Fruit fly (Drosophila melanogaster) whole organism, wandering third instar larva: ENCODE measurements around the gene kdn.
A peak's percentile ranks its signal among the peaks of the same experiment; 100 is the strongest.

Source experiments
- Abd-B ChIP-seq: fragments of >200 bp; optimal IDR thresholded peaks from 2 replicates; lab custom pipeline; 2017; ENCODE audit warnings: missing biosample characterization, missing genetic modification characterization
- CG32264 ChIP-seq: fragments of 200-800 bp; sonication (Bioruptor generic); optimal IDR thresholded peaks from 2 replicates; lab custom pipeline; 2016; ENCODE audit warnings: missing biosample characterization, missing genetic modification characterization
- CG9705 ChIP-seq: fragments of 200-800 bp; sonication (Bioruptor generic); optimal IDR thresholded peaks from 2 replicates; lab custom pipeline; 2018; ENCODE audit warnings: missing biosample characterization, mild to moderate bottlenecking, missing genetic modification characterization
- CrebA ChIP-seq: fragments of 200-800 bp; sonication (Bioruptor generic); optimal IDR thresholded peaks from 2 replicates; lab custom pipeline; 2016; ENCODE audit warnings: missing biosample characterization, mild to moderate bottlenecking, missing genetic modification characterization, borderline replicate concordance
- Dfd ChIP-seq: fragments of >200 bp; optimal IDR thresholded peaks from 2 replicates; lab custom pipeline; 2017; ENCODE audit warnings: missing biosample characterization, missing genetic modification characterization
- Dif ChIP-seq: fragments of 200-275, 200-300 bp; sonication (Bioruptor generic); optimal IDR thresholded peaks from 2 replicates; lab custom pipeline; 2018; ENCODE audit warnings: missing biosample characterization, missing genetic modification characterization; ENCODE audit not compliant: partially characterized antibody
- GATAd ChIP-seq: sonication (Bioruptor generic); optimal IDR thresholded peaks from 2 replicates; lab custom pipeline; 2016; ENCODE audit warnings: missing biosample characterization, missing genetic modification characterization
- HLH106 ChIP-seq: fragments of 200-800 bp; optimal IDR thresholded peaks from 3 replicates; lab custom pipeline; 2019; ENCODE audit warnings: missing biosample characterization, mild to moderate bottlenecking, missing genetic modification characterization, moderate library complexity
- Hnf4 ChIP-seq: fragments of 200-800 bp; sonication (Bioruptor generic); optimal IDR thresholded peaks from 2 replicates; lab custom pipeline; 2016; ENCODE audit warnings: missing biosample characterization, mild to moderate bottlenecking, missing genetic modification characterization
- Hr78 ChIP-seq: fragments of >200 bp; optimal IDR thresholded peaks from 2 replicates; lab custom pipeline; 2017; ENCODE audit warnings: missing biosample characterization, missing genetic modification characterization
- Hr83 ChIP-seq: fragments of 200-300 bp; sonication (Bioruptor generic); optimal IDR thresholded peaks from 2 replicates; lab custom pipeline; 2016; ENCODE audit warnings: missing biosample characterization, mild to moderate bottlenecking, missing genetic modification characterization, moderate library complexity; ENCODE audit not compliant: poor library complexity, severe bottlenecking
- Jra ChIP-seq: sonication (Bioruptor generic); optimal IDR thresholded peaks from 2 replicates; lab custom pipeline; 2016; ENCODE audit warnings: missing biosample characterization, missing genetic modification characterization
- Mio ChIP-seq: sonication (Bioruptor generic); optimal IDR thresholded peaks from 2 replicates; lab custom pipeline; 2016; ENCODE audit warnings: missing biosample characterization, missing genetic modification characterization
- Myc ChIP-seq: fragments of >200 bp; optimal IDR thresholded peaks from 2 replicates; lab custom pipeline; 2017
- N ChIP-seq: fragments of >200 bp; optimal IDR thresholded peaks from 2 replicates; lab custom pipeline; 2018; ENCODE audit warnings: missing biosample characterization, missing external identifiers, missing genetic modification characterization
- OdsH ChIP-seq: fragments of 200-800 bp; sonication (Bioruptor generic); optimal IDR thresholded peaks from 2 replicates; lab custom pipeline; 2016; ENCODE audit warnings: missing biosample characterization, mild to moderate bottlenecking, missing genetic modification characterization
- Rel ChIP-seq, 2 experiments: fragments of 200-800 bp; sonication (Bioruptor generic) in 1 of 2; optimal IDR thresholded peaks; 2 replicates in 1 of 2; 3 replicates in 1 of 2; lab custom pipeline; 2016 to 2019; ENCODE audit warnings: mild to moderate bottlenecking in 2 of 2, missing biosample characterization in 2 of 2, missing genetic modification characterization in 2 of 2, moderate library complexity in 1 of 2
- Sp1 ChIP-seq: fragments of 200-800 bp; sonication (Bioruptor generic); optimal IDR thresholded peaks from 3 replicates; lab custom pipeline; 2019; ENCODE audit warnings: missing biosample characterization, mild to moderate bottlenecking, missing genetic modification characterization, moderate library complexity
- Vsx2 ChIP-seq: fragments of 200-300, 225-300 bp; sonication (Bioruptor generic); optimal IDR thresholded peaks from 2 replicates; lab custom pipeline; 2018; ENCODE audit warnings: missing biosample characterization, missing genetic modification characterization; ENCODE audit not compliant: partially characterized antibody
- br ChIP-seq: fragments of 200-800 bp; sonication (Bioruptor generic); optimal IDR thresholded peaks from 2 replicates; lab custom pipeline; 2016; ENCODE audit warnings: missing biosample characterization, missing genetic modification characterization
- brk ChIP-seq: fragments of 200-800 bp; sonication (Bioruptor generic); optimal IDR thresholded peaks from 2 replicates; lab custom pipeline; 2016; ENCODE audit warnings: missing biosample characterization, mild to moderate bottlenecking, missing genetic modification characterization
- dl ChIP-seq, 2 experiments: fragments of 175-275, 200-275 bp in 1 of 2; fragments of 200-275 bp in 1 of 2; sonication (Bioruptor generic); optimal IDR thresholded peaks; lab custom pipeline; 2018; ENCODE audit warnings: mild to moderate bottlenecking in 2 of 2, missing biosample characterization in 2 of 2, missing genetic modification characterization in 2 of 2, moderate library complexity in 2 of 2; ENCODE audit not compliant: partially characterized antibody in 2 of 2, insufficient read depth in 1 of 2
- dmrt93B ChIP-seq: fragments of 200-800 bp; sonication (Bioruptor generic); optimal IDR thresholded peaks from 2 replicates; lab custom pipeline; 2018; ENCODE audit warnings: missing biosample characterization, mild to moderate bottlenecking, missing genetic modification characterization
- dsf ChIP-seq: sonication (Bioruptor generic); optimal IDR thresholded peaks from 2 replicates; lab custom pipeline; 2016; ENCODE audit warnings: missing biosample characterization, missing genetic modification characterization, borderline replicate concordance
- ey ChIP-seq: fragments of 200-800 bp; sonication (Bioruptor generic); optimal IDR thresholded peaks from 2 replicates; lab custom pipeline; 2016; ENCODE audit warnings: missing biosample characterization, missing genetic modification characterization
- foxo ChIP-seq, 2 experiments: fragments of 200-800 bp; sonication (Bioruptor generic); optimal IDR thresholded peaks; 2 replicates in 1 of 2; 3 replicates in 1 of 2; lab custom pipeline; 2016 to 2017; ENCODE audit warnings: missing biosample characterization in 2 of 2, missing genetic modification characterization in 2 of 2
- fru ChIP-seq: fragments of 200-800 bp; sonication (Bioruptor generic); optimal IDR thresholded peaks from 3 replicates; lab custom pipeline; 2016; ENCODE audit warnings: missing biosample characterization, mild to moderate bottlenecking, missing genetic modification characterization
- h ChIP-seq: fragments of 200-800 bp; sonication (Bioruptor generic); optimal IDR thresholded peaks from 3 replicates; lab custom pipeline; 2016; ENCODE audit warnings: missing biosample characterization, mild to moderate bottlenecking, missing genetic modification characterization
- jim ChIP-seq: fragments of 175-275, 200-325 bp; sonication (Bioruptor generic); optimal IDR thresholded peaks from 2 replicates; lab custom pipeline; 2016; ENCODE audit warnings: missing biosample characterization, mild to moderate bottlenecking, missing genetic modification characterization
- lola ChIP-seq: fragments of >200 bp; optimal IDR thresholded peaks from 2 replicates; lab custom pipeline; 2017; ENCODE audit warnings: missing biosample characterization, missing genetic modification characterization
- pan ChIP-seq: fragments of >200 bp; optimal IDR thresholded peaks from 2 replicates; lab custom pipeline; 2017
- psq ChIP-seq: fragments of 200-800 bp; sonication (Bioruptor generic); optimal IDR thresholded peaks from 3 replicates; lab custom pipeline; 2017; ENCODE audit warnings: missing biosample characterization, mild to moderate bottlenecking, missing genetic modification characterization, moderate library complexity
- rgr ChIP-seq: fragments of 200-800 bp; sonication (Bioruptor generic); optimal IDR thresholded peaks from 3 replicates; lab custom pipeline; 2016; ENCODE audit warnings: missing biosample characterization, mild to moderate bottlenecking, missing genetic modification characterization
- sage ChIP-seq: fragments of 200-800 bp; sonication (Bioruptor generic); optimal IDR thresholded peaks from 2 replicates; lab custom pipeline; 2016; ENCODE audit warnings: missing biosample characterization, mild to moderate bottlenecking, missing genetic modification characterization
- sv ChIP-seq: fragments of 200-800 bp; sonication (Bioruptor generic); optimal IDR thresholded peaks from 3 replicates; lab custom pipeline; 2016; ENCODE audit warnings: missing biosample characterization, missing genetic modification characterization
- tai ChIP-seq: sonication (Bioruptor generic); optimal IDR thresholded peaks from 2 replicates; lab custom pipeline; 2016; ENCODE audit warnings: missing biosample characterization, missing genetic modification characterization
- usp ChIP-seq: fragments of >200 bp; optimal IDR thresholded peaks from 2 replicates; lab custom pipeline; 2017; ENCODE audit warnings: missing biosample characterization, missing genetic modification characterization
- woc ChIP-seq: sonication (Bioruptor generic); optimal IDR thresholded peaks from 2 replicates; lab custom pipeline; 2016; ENCODE audit warnings: missing biosample characterization, mild to moderate bottlenecking, missing genetic modification characterization

The kdn gene

DNA sequence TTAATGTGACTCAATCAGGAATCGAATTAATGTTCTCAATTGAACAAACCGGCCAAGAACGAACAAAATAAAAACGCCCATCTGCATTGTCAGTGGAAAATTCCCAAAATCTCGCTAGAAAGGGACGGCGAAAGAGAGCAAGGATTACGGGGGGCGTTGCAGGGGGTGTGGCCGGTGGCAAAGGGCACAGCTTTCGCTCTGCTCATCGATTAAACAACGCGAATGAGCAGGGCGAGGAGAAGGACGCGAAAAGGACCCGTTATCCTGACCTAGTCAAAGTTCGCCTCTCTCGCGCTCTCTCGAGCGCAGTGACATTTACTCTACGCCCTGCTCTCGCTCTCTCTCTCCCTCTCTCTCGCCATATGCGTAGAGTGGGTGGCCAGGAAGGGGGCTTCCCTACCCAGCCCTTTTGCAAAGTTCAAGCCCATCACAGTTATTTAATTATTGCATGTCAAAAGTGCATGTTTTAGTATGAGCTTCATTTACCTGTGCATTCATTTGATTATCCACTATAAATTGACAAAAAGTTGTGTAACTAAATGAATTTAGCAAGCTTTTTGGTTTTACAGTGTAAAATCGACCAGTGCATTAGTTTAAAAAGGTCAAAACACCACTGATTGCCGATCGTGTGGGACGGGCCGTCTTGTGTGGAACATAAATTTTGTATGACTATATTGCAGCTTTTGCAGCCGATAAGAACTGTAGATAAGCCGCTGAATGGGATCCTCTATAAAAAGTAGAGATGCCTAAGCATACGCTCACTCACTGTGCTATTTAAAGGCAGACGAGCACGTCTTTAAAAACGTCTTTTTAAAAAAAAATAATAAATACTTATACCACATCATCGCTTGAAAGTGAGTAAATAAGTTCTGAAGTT, 11.5 kb upstream of the kdn start:
- TF ChIP-seq GATAd (GFP tag; lab: Kevin White, UChicago), result no peak
- no peak for TF ChIP-seq Jra (GFP tag; lab: Kevin White, UChicago)
- no peak for TF ChIP-seq Mio (GFP tag; lab: Kevin White, UChicago)
- peak; percentile 48 for TF ChIP-seq ey
- TF ChIP-seq dmrt93B, result peak; percentile 22
- no peak for TF ChIP-seq psq (GFP tag; lab: Kevin White, UChicago)
- TF ChIP-seq foxo (GFP tag; optimal IDR thresholded peaks at IDR 0.05; lab: Kevin White, UChicago), result peak in 1 of 2 experiments; percentile 62
- TF ChIP-seq HLH106, result peak; percentile 53
- no peak for TF ChIP-seq sv (GFP tag; lab: Kevin White, UChicago)
- TF ChIP-seq Dif (GFP tag; lab: Kevin White, UChicago), result peak; percentile 59
- no peak for TF ChIP-seq Hr78
- TF ChIP-seq woc (GFP tag; lab: Kevin White, UChicago), result no peak
- TF ChIP-seq usp (GFP tag; lab: Kevin White, UChicago), result no peak
- peak; percentile 19 for TF ChIP-seq rgr (GFP tag; lab: Kevin White, UChicago)
- no peak for TF ChIP-seq CrebA
- no peak for TF ChIP-seq sage (GFP tag; lab: Kevin White, UChicago)
- no peak for TF ChIP-seq tai (GFP tag; lab: Kevin White, UChicago)
- TF ChIP-seq Dfd, result no peak
- no peak for TF ChIP-seq jim
- TF ChIP-seq Rel (GFP tag; optimal IDR thresholded peaks at IDR 0.05; lab: Kevin White, UChicago), result no peak
- TF ChIP-seq Rel (tag; optimal IDR thresholded peaks at IDR 0.05; lab: Kevin White, UChicago), result no peak
- TF ChIP-seq Abd-B (GFP tag; lab: Kevin White, UChicago), result no peak
- peak; percentile 8 for TF ChIP-seq Hnf4
- peak; percentile 55 for TF ChIP-seq h (GFP tag; lab: Kevin White, UChicago)
- TF ChIP-seq OdsH (GFP tag; lab: Kevin White, UChicago), result peak; percentile 23
- peak; percentile 57 for TF ChIP-seq fru
- TF ChIP-seq lola (GFP tag; lab: Kevin White, UChicago), result no peak
- TF ChIP-seq pan, result no peak
- TF ChIP-seq CG9705 (GFP tag; lab: Kevin White, UChicago), result no peak
- TF ChIP-seq Hr83 (GFP tag; lab: Kevin White, UChicago), result no peak
- peak; percentile 14 to 47 for TF ChIP-seq dl (GFP tag; optimal IDR thresholded peaks at IDR 0.05; lab: Kevin White, UChicago; ENCODE audit: insufficient read depth in 1 of 2, partially characterized antibody in 2 of 2)
- TF ChIP-seq br (GFP tag; lab: Kevin White, UChicago), result peak; percentile 39
- peak; percentile 13 for TF ChIP-seq Sp1
- TF ChIP-seq CG32264 (GFP tag; lab: Kevin White, UChicago), result no peak
- no peak for TF ChIP-seq brk (GFP tag; lab: Kevin White, UChicago)
- TF ChIP-seq Myc (lab: Kevin White, UChicago), result no peak
- no peak for TF ChIP-seq N (GFP tag; lab: Kevin White, UChicago)
- TF ChIP-seq Vsx2 (GFP tag; lab: Kevin White, UChicago), result no peak
- TF ChIP-seq dsf (GFP tag; lab: Kevin White, UChicago), result no peak
- TF ChIP-seq, all 38 proteins: peak for 13

DNA sequence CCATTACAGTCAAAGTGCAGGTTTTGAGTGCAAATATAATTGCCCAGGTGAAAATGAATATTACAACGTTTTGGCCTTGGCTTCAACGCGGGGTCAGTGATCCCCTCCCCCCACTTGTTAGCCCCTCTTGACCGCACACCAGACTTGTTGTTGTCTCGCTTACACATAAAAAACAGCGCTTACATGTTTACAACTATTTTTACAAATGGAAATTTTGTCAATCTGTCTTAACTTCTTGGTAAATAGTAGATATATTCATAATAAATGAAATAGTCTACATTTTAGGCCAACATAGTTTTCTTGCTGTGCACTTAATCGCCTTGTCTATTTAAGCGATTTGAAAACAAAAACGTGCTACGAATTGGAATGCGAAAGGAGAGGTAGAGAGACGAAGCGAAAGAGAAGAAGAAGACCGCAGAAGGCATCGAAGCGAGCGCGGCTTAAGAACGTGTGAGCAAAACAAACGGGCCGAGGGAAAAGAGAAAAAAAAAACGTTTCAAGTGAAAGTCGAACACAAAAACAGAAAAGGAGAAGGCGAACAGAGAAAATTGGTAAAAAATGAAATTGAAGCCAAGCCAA, 10.4 kb upstream of the kdn start:
- TF ChIP-seq Vsx2 (GFP tag; lab: Kevin White, UChicago) (no peak), psq (GFP tag; lab: Kevin White, UChicago) (peak; percentile 87)
